Fruit fly (Drosophila melanogaster) S2 (cell line): ENCODE results near the gene LManVI.

Experiments used
- CG8478 ChIP-seq: fragments of >200 bp; optimal IDR thresholded peaks from 2 replicates; lab custom pipeline; 2018
- CTCF ChIP-seq, 2 experiments: fragments of >200 bp; optimal IDR thresholded peaks; 2 replicates each; lab custom pipeline; 2018

DNA sequence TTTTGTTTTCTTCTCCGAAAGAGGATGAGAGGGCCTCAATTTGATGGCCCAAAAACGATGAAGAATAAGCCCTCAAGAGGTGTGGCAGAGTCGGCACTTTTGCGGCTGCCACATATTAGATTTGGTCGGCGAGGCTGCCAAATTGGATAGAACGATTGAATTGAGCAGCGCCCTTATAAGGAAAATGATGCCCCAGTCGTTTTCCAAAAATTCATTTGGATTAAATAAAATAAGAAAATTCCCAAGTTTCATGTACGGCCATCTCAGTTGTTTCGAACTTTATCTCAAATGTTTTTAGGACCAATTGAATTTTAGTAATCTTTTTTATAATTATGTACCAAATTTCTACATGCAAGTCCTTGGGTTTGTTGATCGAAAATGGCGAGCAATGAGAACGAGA is 29.0 kb downstream of the LManVI start, which contains the start of the genes CG45307 and CG12438:
- TF ChIP-seq CG8478 (lab: Kevin White, UChicago) (no peak), CTCF (optimal IDR thresholded peaks at IDR 0.05; lab: Kevin White, UChicago) (no peak)
